Worm (Caenorhabditis elegans) whole organism, midembryonic: ENCODE results near the gene oac-3.

Experiments used
- flt-1 ChIP-seq: fragments of 200-800 bp; sonication (Bioruptor generic); IDR thresholded peaks from 2 replicates; pipeline ENCODE4 v1.3.6; 2022; ENCODE audit warnings: missing genetic modification characterization, missing compliant biosample characterization
- med-1 ChIP-seq: sonication (generic microtip); optimal IDR thresholded peaks from 2 replicates; lab custom pipeline; 2017; ENCODE audit warnings: missing genetic modification characterization, mild to moderate bottlenecking, missing compliant biosample characterization, antibody characterized with exemption, missing genetic modification reagents; ENCODE audit not compliant: insufficient read depth
- tab-1 ChIP-seq: fragments of 200-800 bp; sonication (Bioruptor generic); IDR thresholded peaks from 2 replicates; pipeline ENCODE4 v1.3.6; 2022; ENCODE audit warnings: missing genetic modification characterization, missing compliant biosample characterization

ce11 chrV:13942082-13942481, 42.8 kb downstream of the oac-3 start, which contains the start of gene dpr-1:
- TF ChIP-seq med-1 (GFP tag; lab: Kevin White, UChicago) (no peak), tab-1 (GFP tag; lab: Robert Waterston, UW) (no peak), flt-1 (GFP tag; lab: Robert Waterston, UW) (no peak)
